Worm (Caenorhabditis elegans): ENCODE data around the gene srv-25.

DNA sequence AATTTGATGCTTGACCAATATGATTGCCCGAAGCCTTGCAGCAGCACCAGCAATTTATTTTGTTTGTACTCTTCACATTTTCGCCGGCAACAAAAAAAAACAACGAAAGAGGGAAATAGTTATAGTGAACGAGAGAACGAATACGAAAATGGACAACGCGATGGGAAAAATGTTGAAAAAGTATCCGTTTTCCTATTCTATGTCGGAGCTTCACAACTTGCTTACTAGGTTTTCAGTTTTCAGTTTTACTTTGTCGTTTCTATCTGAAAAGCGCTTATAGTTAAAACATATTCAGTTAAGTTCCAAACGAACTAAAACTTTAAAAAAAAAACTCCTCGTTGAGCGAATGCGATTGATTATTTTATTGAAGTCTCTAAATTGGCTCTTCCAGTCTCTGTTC lies 24.7 kb upstream of the srv-25 start:
- TF ChIP-seq pha-4 (tag; optimal IDR thresholded peaks at IDR 0.05) (no peak), ztf-22 (GFP tag; optimal IDR thresholded peaks at IDR 0.05) (no peak), C17E4.6 (GFP tag; IDR thresholded peaks at IDR 0.05) (no peak)

Data from whole organism, young adult.